Fruit fly (Drosophila melanogaster) whole organism, embryonic: ENCODE results near the gene Cat.

ENCODE experiments used
- Antp ChIP-seq: fragments of 200-800 bp; sonication (Bioruptor generic); optimal IDR thresholded peaks from 3 replicates; lab custom pipeline; 2016; ENCODE audit warnings: missing biosample characterization, missing genetic modification characterization
- CG10147 ChIP-seq: fragments of 200-800 bp; sonication (Bioruptor generic); optimal IDR thresholded peaks from 2 replicates; lab custom pipeline; 2019; ENCODE audit warnings: missing biosample characterization, mild to moderate bottlenecking, missing genetic modification characterization, moderate library complexity
- CG10959 ChIP-seq: fragments of 200-800 bp; sonication (Bioruptor generic); IDR thresholded peaks from 2 replicates; pipeline ENCODE4 v1.3.6; 2022; ENCODE audit warnings: missing biosample characterization, missing genetic modification characterization
- CG11560 ChIP-seq: fragments of 200-800 bp; sonication (Bioruptor generic); IDR thresholded peaks from 3 replicates; pipeline ENCODE4 v1.3.6; 2022; ENCODE audit warnings: missing biosample characterization, missing genetic modification characterization
- CG14014 ChIP-seq: fragments of 200-800 bp; sonication (Bioruptor generic); IDR thresholded peaks from 2 replicates; pipeline ENCODE4 v1.3.6; 2022; ENCODE audit warnings: missing biosample characterization, missing genetic modification characterization
- CG14667 ChIP-seq: fragments of 200-800 bp; sonication (Bioruptor generic); IDR thresholded peaks from 2 replicates; pipeline ENCODE4 v1.3.6; 2022; ENCODE audit warnings: missing biosample characterization, missing genetic modification characterization
- CG15073 ChIP-seq: fragments of 200-800 bp; sonication (Bioruptor generic); optimal IDR thresholded peaks from 2 replicates; lab custom pipeline; 2016; ENCODE audit warnings: missing biosample characterization, missing genetic modification characterization
- CG1647 ChIP-seq: fragments of 200-800 bp; sonication (Bioruptor generic); optimal IDR thresholded peaks from 3 replicates; lab custom pipeline; 2016; ENCODE audit warnings: missing biosample characterization, missing genetic modification characterization
- CG16815 ChIP-seq: fragments of 200-800 bp; sonication (Bioruptor generic); optimal IDR thresholded peaks from 3 replicates; lab custom pipeline; 2017; ENCODE audit warnings: missing biosample characterization, mild to moderate bottlenecking, missing genetic modification characterization
- CG17186 ChIP-seq: fragments of 200-800 bp; sonication (Bioruptor generic); optimal IDR thresholded peaks from 3 replicates; lab custom pipeline; 2017; ENCODE audit warnings: missing biosample characterization, missing genetic modification reagents, missing genetic modification characterization
- CG17912 ChIP-seq: fragments of 200-800 bp; sonication (Bioruptor generic); optimal IDR thresholded peaks from 2 replicates; lab custom pipeline; 2018; ENCODE audit warnings: missing biosample characterization, mild to moderate bottlenecking, missing genetic modification characterization
- CG2120 ChIP-seq: fragments of 200-800 bp; sonication (Bioruptor generic); optimal IDR thresholded peaks from 3 replicates; lab custom pipeline; 2016; ENCODE audit warnings: missing biosample characterization, missing genetic modification characterization
- CG2129 ChIP-seq: fragments of 200-800 bp; sonication (Bioruptor generic); IDR thresholded peaks from 2 replicates; pipeline ENCODE4 v1.3.6; 2022; ENCODE audit warnings: missing biosample characterization, missing genetic modification characterization; ENCODE audit not compliant: partially characterized antibody
- CG3281 ChIP-seq: fragments of 200-800 bp; sonication (Bioruptor generic); optimal IDR thresholded peaks from 3 replicates; lab custom pipeline; 2017; ENCODE audit warnings: missing biosample characterization, mild to moderate bottlenecking, missing genetic modification characterization
- CG3995 ChIP-seq: fragments of 200-800 bp; sonication (Bioruptor generic); optimal IDR thresholded peaks from 3 replicates; lab custom pipeline; 2016; ENCODE audit warnings: missing biosample characterization, missing genetic modification characterization
- CG42726 ChIP-seq: fragments of 200-800 bp; sonication (Bioruptor generic); IDR thresholded peaks from 2 replicates; pipeline ENCODE4 v1.3.6; 2022; ENCODE audit warnings: missing biosample characterization, missing genetic modification characterization; ENCODE audit not compliant: partially characterized antibody
- CG6175 ChIP-seq: fragments of 200-800 bp; sonication (Bioruptor generic); IDR thresholded peaks from 3 replicates; pipeline ENCODE4 v1.3.6; 2022; ENCODE audit warnings: missing biosample characterization, missing genetic modification characterization
- CG6654 ChIP-seq: fragments of 200-800 bp; sonication (Bioruptor generic); optimal IDR thresholded peaks from 2 replicates; lab custom pipeline; 2017; ENCODE audit warnings: missing biosample characterization, mild to moderate bottlenecking, missing genetic modification characterization
- CG6813 ChIP-seq: fragments of 200-800 bp; sonication (Bioruptor generic); optimal IDR thresholded peaks from 2 replicates; lab custom pipeline; 2017; ENCODE audit warnings: missing biosample characterization, missing genetic modification characterization, mild to moderate bottlenecking, moderate library complexity, missing genetic modification reagents
- CG7839 ChIP-seq: fragments of 200-800 bp; sonication (Bioruptor generic); optimal IDR thresholded peaks from 3 replicates; lab custom pipeline; 2018; ENCODE audit warnings: missing biosample characterization, mild to moderate bottlenecking, missing genetic modification characterization, moderate library complexity
- CG8388 ChIP-seq: fragments of 200-800 bp; sonication (Bioruptor generic); optimal IDR thresholded peaks from 2 replicates; lab custom pipeline; 2019; ENCODE audit warnings: missing biosample characterization, mild to moderate bottlenecking, missing genetic modification characterization, moderate library complexity
- CG9817 ChIP-seq: fragments of 200-800 bp; sonication (Bioruptor generic); optimal IDR thresholded peaks from 2 replicates; lab custom pipeline; 2018; ENCODE audit warnings: missing biosample characterization, mild to moderate bottlenecking, missing genetic modification characterization, moderate library complexity
- CG9876 ChIP-seq: fragments of 200-800 bp; sonication (Bioruptor generic); optimal IDR thresholded peaks from 2 replicates; lab custom pipeline; 2016; ENCODE audit warnings: missing biosample characterization, missing genetic modification characterization
- Dbx ChIP-seq: fragments of 200-800 bp; sonication (Bioruptor generic); IDR thresholded peaks from 3 replicates; pipeline ENCODE4 v1.3.6; 2022; ENCODE audit warnings: missing biosample characterization, missing genetic modification characterization
- Doc2 ChIP-seq: fragments of 200-800 bp; sonication (Bioruptor generic); IDR thresholded peaks from 2 replicates; pipeline ENCODE4 v1.3.6; 2022; ENCODE audit warnings: missing biosample characterization, missing genetic modification characterization
- Dref ChIP-seq: fragments of 200-800 bp; sonication (Bioruptor generic); IDR thresholded peaks from 2 replicates; pipeline ENCODE4 v1.3.6; 2022; ENCODE audit warnings: missing biosample characterization, missing genetic modification characterization
- HLHmδ ChIP-seq: fragments of 200-800 bp; sonication (Bioruptor generic); optimal IDR thresholded peaks from 2 replicates; lab custom pipeline; 2018; ENCODE audit warnings: missing biosample characterization, mild to moderate bottlenecking, missing genetic modification characterization, moderate library complexity
- Hmr ChIP-seq: fragments of 200-800 bp; sonication (Bioruptor generic); optimal IDR thresholded peaks from 3 replicates; lab custom pipeline; 2017; ENCODE audit warnings: mild to moderate bottlenecking, missing biosample characterization, missing genetic modification reagents, missing genetic modification characterization
- Neu2 ChIP-seq: fragments of 200-800 bp; sonication (Bioruptor generic); optimal IDR thresholded peaks from 3 replicates; lab custom pipeline; 2016; ENCODE audit warnings: missing biosample characterization, missing genetic modification characterization, borderline replicate concordance
- Pdp1 ChIP-seq, 2 experiments: fragments of 200-800 bp; sonication (Bioruptor generic); optimal IDR thresholded peaks; 3 replicates each; lab custom pipeline; 2016; ENCODE audit warnings: missing biosample characterization in 2 of 2, missing genetic modification characterization in 2 of 2, mild to moderate bottlenecking in 1 of 2, moderate library complexity in 1 of 2
- Xrp1 ChIP-seq: fragments of 200-800 bp; sonication (Bioruptor generic); IDR thresholded peaks from 2 replicates; pipeline ENCODE4 v1.3.6; 2022; ENCODE audit warnings: missing biosample characterization, missing genetic modification characterization
- ara ChIP-seq: fragments of 200-800 bp; sonication (Bioruptor generic); IDR thresholded peaks from 2 replicates; pipeline ENCODE4 v1.3.6; 2022; ENCODE audit warnings: missing biosample characterization, missing genetic modification characterization
- ase ChIP-seq: fragments of 200-800 bp; sonication (Bioruptor generic); IDR thresholded peaks from 3 replicates; pipeline ENCODE4 v1.3.6; 2022; ENCODE audit warnings: missing biosample characterization, missing genetic modification characterization
- chn ChIP-seq: fragments of 200-800 bp; sonication (Bioruptor generic); optimal IDR thresholded peaks from 2 replicates; lab custom pipeline; 2016; ENCODE audit warnings: missing biosample characterization, missing genetic modification characterization
- dm ChIP-seq: fragments of 200-800 bp; sonication (Bioruptor generic); optimal IDR thresholded peaks from 3 replicates; lab custom pipeline; 2016; ENCODE audit warnings: missing biosample characterization, missing genetic modification characterization
- en ChIP-seq: fragments of 200-800 bp; sonication (Bioruptor generic); optimal IDR thresholded peaks from 2 replicates; lab custom pipeline; 2016; ENCODE audit warnings: missing biosample characterization, missing genetic modification characterization
- eve ChIP-seq, 2 experiments: fragments of >200 bp; optimal IDR thresholded peaks; 2 replicates each; lab custom pipeline; 2017; ENCODE audit warnings: missing biosample characterization in 2 of 2, missing genetic modification characterization in 2 of 2
- gro ChIP-seq: fragments of 200-800 bp; sonication (Bioruptor generic); optimal IDR thresholded peaks from 2 replicates; lab custom pipeline; 2016; ENCODE audit warnings: missing biosample characterization, missing genetic modification characterization
- hbn ChIP-seq: fragments of 200-800 bp; sonication (Bioruptor generic); IDR thresholded peaks from 2 replicates; pipeline ENCODE4 v1.3.6; 2022; ENCODE audit warnings: missing biosample characterization, missing genetic modification characterization; ENCODE audit not compliant: partially characterized antibody
- inv ChIP-seq: fragments of 200-800 bp; sonication (Bioruptor generic); IDR thresholded peaks from 2 replicates; pipeline ENCODE4 v1.3.6; 2022; ENCODE audit warnings: missing biosample characterization, missing genetic modification characterization; ENCODE audit not compliant: partially characterized antibody
- ken ChIP-seq: fragments of 200-800 bp; sonication (Bioruptor generic); IDR thresholded peaks from 3 replicates; pipeline ENCODE4 v1.3.6; 2022; ENCODE audit warnings: missing biosample characterization, missing genetic modification characterization
- lab ChIP-seq: fragments of 200-800 bp; sonication (Bioruptor generic); optimal IDR thresholded peaks from 3 replicates; lab custom pipeline; 2017; ENCODE audit warnings: missing biosample characterization, missing genetic modification characterization, mild to moderate bottlenecking, moderate library complexity, missing genetic modification reagents
- mirr ChIP-seq: fragments of 200-800 bp; sonication (Bioruptor generic); optimal IDR thresholded peaks from 3 replicates; lab custom pipeline; 2018; ENCODE audit warnings: missing biosample characterization, mild to moderate bottlenecking, missing genetic modification characterization
- pnt ChIP-seq: fragments of 200-800 bp; sonication (Bioruptor generic); optimal IDR thresholded peaks from 3 replicates; lab custom pipeline; 2016; ENCODE audit warnings: missing biosample characterization, missing genetic modification characterization
- ro ChIP-seq: fragments of 200-800 bp; sonication (Bioruptor generic); IDR thresholded peaks from 2 replicates; pipeline ENCODE4 v1.3.6; 2022; ENCODE audit warnings: missing biosample characterization, missing genetic modification characterization
- sd ChIP-seq: fragments of 200-800 bp; sonication (Bioruptor generic); optimal IDR thresholded peaks from 3 replicates; lab custom pipeline; 2018; ENCODE audit warnings: missing biosample characterization, mild to moderate bottlenecking, missing genetic modification characterization, moderate library complexity
- sima ChIP-seq: fragments of 200-800 bp; sonication (Bioruptor generic); optimal IDR thresholded peaks from 2 replicates; lab custom pipeline; 2016; ENCODE audit warnings: missing biosample characterization, missing genetic modification characterization
- slp2 ChIP-seq: fragments of 200-800 bp; sonication (Bioruptor generic); optimal IDR thresholded peaks from 2 replicates; lab custom pipeline; 2016; ENCODE audit warnings: missing biosample characterization, missing genetic modification characterization
- so ChIP-seq: fragments of 200-800 bp; sonication (Bioruptor generic); IDR thresholded peaks from 3 replicates; pipeline ENCODE4 v1.3.6; 2022; ENCODE audit warnings: missing biosample characterization, missing genetic modification characterization
- wor ChIP-seq: fragments of 200-800 bp; sonication (Bioruptor generic); IDR thresholded peaks from 2 replicates; pipeline ENCODE4 v1.3.6; 2022; ENCODE audit warnings: missing biosample characterization, missing genetic modification characterization

The Cat gene

DNA sequence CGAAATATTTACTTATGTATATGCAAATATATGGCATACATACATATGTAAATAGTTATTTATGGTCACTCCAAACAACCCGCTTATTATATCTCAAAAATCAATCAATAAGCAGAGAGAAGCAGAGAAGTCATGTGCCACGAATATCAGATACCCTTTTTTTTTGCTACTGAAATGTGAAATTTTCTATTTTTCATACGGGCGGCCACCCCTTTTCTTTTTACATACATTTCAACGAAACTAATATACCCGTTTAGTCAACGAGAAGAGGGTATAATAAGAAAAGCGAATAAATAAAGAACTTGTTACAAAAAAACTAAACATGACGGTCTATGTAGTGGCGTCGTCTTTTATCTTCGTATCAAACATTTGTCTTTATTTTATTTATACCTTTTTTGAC is 37.8 kb upstream of the Cat start (continued):
- TF ChIP-seq CG14667 (GFP tag; lab: Robert Waterston, UW) (peak; percentile 67; the same call in 1 of the 2 replicates), en (GFP tag; lab: Kevin White, UChicago) (no peak), CG11560 (tag; lab: Robert Waterston, UW) (no peak), CG10147 (GFP tag; lab: Kevin White, UChicago) (no peak), HLHmδ (GFP tag; lab: Kevin White, UChicago) (no peak)

DNA sequence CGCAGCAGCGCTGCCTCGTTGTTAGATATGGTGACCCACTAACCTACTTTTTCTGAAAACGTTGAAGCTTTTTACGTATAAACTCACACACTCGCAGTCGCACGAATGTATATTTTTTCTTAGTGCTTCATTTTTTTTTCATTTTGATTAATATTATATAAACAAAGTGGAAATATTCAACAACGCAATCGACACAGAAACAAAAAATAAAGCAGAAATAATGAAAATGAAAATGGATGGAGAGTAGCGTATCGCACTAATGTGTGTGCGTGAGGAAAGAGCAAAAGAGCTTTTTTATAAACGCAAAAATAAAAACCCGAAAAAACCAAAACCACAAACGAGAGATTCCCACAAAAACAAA is 36.4 kb upstream of the Cat start:
- no peak for TF ChIP-seq so (GFP tag; lab: Robert Waterston, UW)
- TF ChIP-seq CG6654 (GFP tag; lab: Kevin White, UChicago), result no peak
- peak; percentile 58; the same call in 2 of the 3 replicates for TF ChIP-seq ken (GFP tag; lab: Robert Waterston, UW)
- TF ChIP-seq ro (GFP tag; lab: Robert Waterston, UW), result no peak
- TF ChIP-seq CG17186 (GFP tag; lab: Kevin White, UChicago), result no peak
- TF ChIP-seq inv (GFP tag; lab: Robert Waterston, UW), result no peak
- TF ChIP-seq CG9876 (GFP tag; lab: Kevin White, UChicago), result no peak
- TF ChIP-seq Pdp1 (GFP tag; optimal IDR thresholded peaks at IDR 0.05; lab: Kevin White, UChicago), result peak in 1 of 2 experiments; percentile 93
- TF ChIP-seq dm (GFP tag; lab: Kevin White, UChicago), result no peak
- no peak for TF ChIP-seq CG3995 (GFP tag; lab: Kevin White, UChicago)
- no peak for TF ChIP-seq CG6813 (GFP tag; lab: Kevin White, UChicago)
- TF ChIP-seq CG7839 (tag; lab: Kevin White, UChicago), result peak; percentile 25
- peak; percentile 30; the same call in 1 of the 3 replicates for TF ChIP-seq ase (GFP tag; lab: Robert Waterston, UW)
- no peak for TF ChIP-seq CG17912 (GFP tag; lab: Kevin White, UChicago)
- no peak for TF ChIP-seq Dref (GFP tag; lab: Robert Waterston, UW)
- TF ChIP-seq lab (GFP tag; lab: Kevin White, UChicago), result peak; percentile 63
- no peak for TF ChIP-seq Antp (GFP tag; lab: Kevin White, UChicago)
- TF ChIP-seq Neu2 (GFP tag; lab: Kevin White, UChicago), result no peak
- TF ChIP-seq pnt (GFP tag; lab: Kevin White, UChicago), result no peak
- no peak for TF ChIP-seq Doc2 (GFP tag; lab: Robert Waterston, UW)
- no peak for TF ChIP-seq chn (GFP tag; lab: Kevin White, UChicago)
- peak; percentile 42; the same call in 1 of the 2 replicates for TF ChIP-seq CG14014 (GFP tag; lab: Robert Waterston, UW)
- TF ChIP-seq CG8388 (GFP tag; lab: Kevin White, UChicago), result peak; percentile 41
- TF ChIP-seq slp2 (GFP tag; lab: Kevin White, UChicago), result no peak
- no peak; the same call in 1 of the 2 replicates for TF ChIP-seq ara (GFP tag; lab: Robert Waterston, UW)
- TF ChIP-seq gro (GFP tag; lab: Kevin White, UChicago), result no peak
- peak in 1 of 2 experiments; percentile 80 for TF ChIP-seq eve (GFP tag; optimal IDR thresholded peaks at IDR 0.05; lab: Kevin White, UChicago)
- TF ChIP-seq mirr (GFP tag; lab: Kevin White, UChicago), result no peak
- no peak for TF ChIP-seq CG15073 (GFP tag; lab: Kevin White, UChicago)
- peak; percentile 24 for TF ChIP-seq CG3281 (GFP tag; lab: Kevin White, UChicago)
- TF ChIP-seq CG42726, result no peak
- no peak; the same call in 2 of the 3 replicates for TF ChIP-seq Dbx (GFP tag; lab: Robert Waterston, UW)
- no peak for TF ChIP-seq CG16815
- TF ChIP-seq Xrp1 (GFP tag; lab: Robert Waterston, UW), result peak; percentile 36; the same call in 1 of the 2 replicates
- no peak for TF ChIP-seq CG6175
- peak; percentile 30 for TF ChIP-seq CG2120
- TF ChIP-seq wor (GFP tag; lab: Robert Waterston, UW), result peak; percentile 29; the same call in 1 of the 2 replicates
- no peak for TF ChIP-seq CG2129 (GFP tag; lab: Robert Waterston, UW)
- TF ChIP-seq Hmr (GFP tag; lab: Kevin White, UChicago), result peak; percentile 29
- TF ChIP-seq sima, result no peak
- no peak for TF ChIP-seq CG10959 (GFP tag; lab: Robert Waterston, UW)
- no peak for TF ChIP-seq hbn (GFP tag; lab: Robert Waterston, UW)
- no peak for TF ChIP-seq CG9817 (tag; lab: Kevin White, UChicago)
- no peak for TF ChIP-seq CG1647 (GFP tag; lab: Kevin White, UChicago)
- no peak for TF ChIP-seq sd (tag; lab: Kevin White, UChicago)
